Worm (Caenorhabditis elegans) whole organism, L3 larva: Measurements from ENCODE around the gene jtr-1.

Experiments
- mdl-1 ChIP-seq: fragments of 150-350 bp; optimal IDR thresholded peaks from 2 replicates; lab custom pipeline; 2014; ENCODE audit warnings: missing biosample characterization, missing genetic modification characterization
- nfya-1 ChIP-seq: sonication (generic microtip); optimal IDR thresholded peaks from 2 replicates; lab custom pipeline; 2017; ENCODE audit warnings: missing genetic modification characterization, mild to moderate bottlenecking, missing compliant biosample characterization, antibody characterized with exemption, moderate library complexity; ENCODE audit not compliant: insufficient read depth
- nhr-23 ChIP-seq: fragments of 150-350 bp; optimal IDR thresholded peaks from 2 replicates; lab custom pipeline; 2014; ENCODE audit warnings: missing biosample characterization, missing genetic modification reagents, missing genetic modification characterization
- nhr-237 ChIP-seq: fragments of 150-350 bp; optimal IDR thresholded peaks from 2 replicates; lab custom pipeline; 2014; ENCODE audit warnings: missing biosample characterization, missing genetic modification characterization
- pqm-1 ChIP-seq: fragments of 150-350 bp; optimal IDR thresholded peaks from 2 replicates; lab custom pipeline; 2017; ENCODE audit warnings: missing biosample characterization, missing genetic modification characterization, inconsistent platforms
- skn-1 ChIP-seq: fragments of 150-350 bp; optimal IDR thresholded peaks from 2 replicates; lab custom pipeline; 2014; ENCODE audit warnings: missing biosample characterization, missing genetic modification characterization
- unc-39 ChIP-seq: sonication (generic microtip); optimal IDR thresholded peaks from 4 replicates; lab custom pipeline; 2017; ENCODE audit warnings: missing biosample characterization, missing genetic modification characterization
- unc-62 ChIP-seq: fragments of 150-350 bp; sonication (generic microtip); optimal IDR thresholded peaks from 4 replicates; lab custom pipeline; 2014; ENCODE audit warnings: missing biosample characterization, missing genetic modification reagents, missing genetic modification characterization
- ztf-11 ChIP-seq: fragments of 150-350 bp; optimal IDR thresholded peaks from 2 replicates; lab custom pipeline; 2014; ENCODE audit warnings: missing biosample characterization, missing genetic modification characterization

- TF ChIP-seq nfya-1 (tag; lab: Kevin White, UChicago), result no peak
- TF ChIP-seq unc-62 (GFP tag; lab: Kevin White, UChicago), result no peak
- TF ChIP-seq nhr-23, result no peak
- TF ChIP-seq pqm-1 (tag; lab: Kevin White, UChicago), result no peak
- TF ChIP-seq mdl-1, result no peak
- TF ChIP-seq ztf-11 (tag; lab: Kevin White, UChicago), result no peak
- TF ChIP-seq nhr-237, result no peak
- TF ChIP-seq skn-1, result no peak
- TF ChIP-seq unc-39, result no peak
These were observed 37.5 kb downstream of the jtr-1 start for ce11 chrIV:1458192-1458591.
